Fruit fly (Drosophila melanogaster) whole organism, adult: ENCODE data around the gene nur.

Experiments used
- CG14711 ChIP-seq: fragments of 200-800 bp; sonication (Bioruptor generic); optimal IDR thresholded peaks from 2 replicates; lab custom pipeline; 2018; ENCODE audit warnings: missing biosample characterization, mild to moderate bottlenecking, missing genetic modification characterization, moderate library complexity
- CG7045 ChIP-seq: fragments of 200-800 bp; sonication (Bioruptor generic); optimal IDR thresholded peaks from 2 replicates; lab custom pipeline; 2017; ENCODE audit warnings: missing biosample characterization, mild to moderate bottlenecking, missing genetic modification characterization
- CG7101 ChIP-seq: fragments of 200-800 bp; sonication (Bioruptor generic); optimal IDR thresholded peaks from 2 replicates; lab custom pipeline; 2018; ENCODE audit warnings: missing biosample characterization, mild to moderate bottlenecking, missing genetic modification characterization, moderate library complexity
- pad ChIP-seq: fragments of 200-800 bp; sonication (Bioruptor generic); optimal IDR thresholded peaks from 3 replicates; lab custom pipeline; 2017; ENCODE audit warnings: missing biosample characterization, missing genetic modification characterization, mild to moderate bottlenecking, moderate library complexity, missing genetic modification reagents
- tj ChIP-seq: fragments of 200-800 bp; sonication (Bioruptor generic); optimal IDR thresholded peaks from 3 replicates; lab custom pipeline; 2017; ENCODE audit warnings: missing biosample characterization, mild to moderate bottlenecking, missing genetic modification characterization, moderate library complexity
- toe ChIP-seq: fragments of 200-800 bp; sonication (Bioruptor generic); optimal IDR thresholded peaks from 2 replicates; lab custom pipeline; 2016; ENCODE audit warnings: missing biosample characterization, missing genetic modification characterization

dm6 chr2L:13763144-13763543 lies 27.2 kb downstream of the nur start:
- TF ChIP-seq toe (GFP tag; lab: Kevin White, UChicago) (no peak), CG7101 (tag; lab: Kevin White, UChicago) (no peak), tj (GFP tag; lab: Kevin White, UChicago) (no peak), CG14711 (tag; lab: Kevin White, UChicago) (no peak), CG7045 (no peak), pad (no peak)
